Worm (Caenorhabditis elegans): ENCODE data around the gene pycr-1.

Gene pycr-1

ce11 chrX:12106004-12106403 lies 40.6 kb upstream of the pycr-1 start (continued):
- TF ChIP-seq nhr-23 (tag; optimal IDR thresholded peaks at IDR 0.05) (peak; percentile 55), ZK546.5 (tag; optimal IDR thresholded peaks at IDR 0.05) (no peak), elt-1 (tag; optimal IDR thresholded peaks at IDR 0.05) (no peak), lsy-12 (tag; optimal IDR thresholded peaks at IDR 0.05) (peak; percentile 65), ceh-28 (tag; optimal IDR thresholded peaks at IDR 0.05) (peak; percentile 41), ztf-4 (tag; optimal IDR thresholded peaks at IDR 0.05) (no peak), ztf-11 (tag; optimal IDR thresholded peaks at IDR 0.05) (peak; percentile 6), nhr-12 (tag; optimal IDR thresholded peaks at IDR 0.05) (no peak), pha-4 (tag; optimal IDR thresholded peaks at IDR 0.05) (no peak), nhr-28 (tag; optimal IDR thresholded peaks at IDR 0.05) (no peak), elt-2 (tag; optimal IDR thresholded peaks at IDR 0.05) (peak; percentile 42), nfya-1 (tag; optimal IDR thresholded peaks at IDR 0.05; ENCODE audit: insufficient read depth) (peak; percentile 67), fos-1 (tag; optimal IDR thresholded peaks at IDR 0.05) (no peak), ceh-82 (tag; optimal IDR thresholded peaks at IDR 0.05) (peak; percentile 78), nhr-77 (tag; optimal IDR thresholded peaks at IDR 0.05) (peak; percentile 14), nhr-43 (tag; optimal IDR thresholded peaks at IDR 0.05; ENCODE audit: poor library complexity, severe bottlenecking) (peak; percentile 85), skn-1 (tag; optimal IDR thresholded peaks at IDR 0.05) (no peak), daf-12 (tag; optimal IDR thresholded peaks at IDR 0.05) (no peak), elt-3 (tag; optimal IDR thresholded peaks at IDR 0.05) (peak in 1 of 3 experiments; percentile 25)

DNA sequence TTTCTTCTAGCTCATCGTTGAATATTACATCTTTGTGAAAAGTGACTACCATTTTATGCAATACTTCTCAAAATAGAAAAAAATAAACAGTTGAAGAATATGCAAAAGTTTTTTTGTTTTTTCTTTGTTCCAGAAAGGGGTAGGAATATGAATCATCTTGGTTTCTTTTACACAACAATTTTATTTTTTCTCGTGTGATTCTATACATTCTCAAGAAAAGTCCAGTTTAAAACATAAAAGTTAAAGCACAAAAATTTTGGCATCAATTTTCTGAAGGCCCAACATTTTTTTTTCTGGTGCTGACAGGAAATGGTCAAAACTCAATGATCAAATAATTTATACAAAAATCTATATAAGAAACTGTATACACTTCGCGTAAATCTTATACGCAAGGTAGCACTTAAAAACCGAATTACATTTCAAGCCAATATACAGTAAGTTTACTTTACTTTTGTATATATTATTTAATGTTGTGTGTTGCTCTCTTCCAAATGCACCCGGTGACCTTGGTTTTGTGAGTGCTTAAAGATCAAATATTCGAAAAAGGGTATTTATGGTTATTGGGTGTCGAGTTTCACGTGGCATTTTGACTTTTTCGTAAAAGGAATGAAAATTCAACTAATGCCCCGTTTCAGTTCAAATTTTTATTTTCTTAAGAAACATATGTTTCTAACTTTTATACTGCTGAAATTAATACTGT lies 38.0 kb upstream of the pycr-1 start, which contains the start of the genes W03G11.2 and lgc-13:
W03G11.2 (minus strand) TSS at position 101 of the 700 bp plus-strand sequence.
lgc-13 (plus strand) TSS at position 650 of the 700 bp plus-strand sequence.
- TF ChIP-seq nhr-237 (tag; optimal IDR thresholded peaks at IDR 0.05) (no peak), nhr-77 (tag; optimal IDR thresholded peaks at IDR 0.05) (no peak), elt-1 (tag; optimal IDR thresholded peaks at IDR 0.05) (no peak), hmg-11 (tag; optimal IDR thresholded peaks at IDR 0.05) (no peak), fkh-10 (GFP tag; optimal IDR thresholded peaks at IDR 0.05) (no peak)

DNA sequence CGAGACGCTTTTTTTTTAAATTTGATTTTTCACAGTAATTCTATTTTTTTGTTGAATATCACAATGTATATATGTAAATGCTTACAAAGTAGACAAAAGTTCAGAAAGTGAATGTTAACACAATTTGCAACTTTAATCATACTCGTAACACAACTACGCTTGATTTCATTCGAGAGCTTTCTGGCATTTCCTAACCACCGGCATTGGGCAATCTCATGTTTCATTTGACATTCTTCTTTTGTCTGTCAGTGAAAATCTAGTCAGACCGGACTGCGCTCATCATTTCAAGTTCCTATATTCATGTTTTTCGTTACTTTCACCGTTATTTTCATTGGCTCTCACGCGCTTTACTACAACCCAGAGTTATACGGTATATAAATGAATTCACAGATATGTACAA lies 35.4 kb upstream of the pycr-1 start, which contains the start of gene lgc-14:
lgc-14 (plus strand) TSS at position 301 of the 400 bp plus-strand sequence.
- TF ChIP-seq aly-2 (tag; optimal IDR thresholded peaks at IDR 0.05): no peak
- TF ChIP-seq elt-3 (tag; optimal IDR thresholded peaks at IDR 0.05): no peak
- no peak for TF ChIP-seq egl-27 (tag; optimal IDR thresholded peaks at IDR 0.05)

- TF ChIP-seq nhr-77 (tag; optimal IDR thresholded peaks at IDR 0.05) (no peak), egl-5 (tag; optimal IDR thresholded peaks at IDR 0.05) (no peak)
Measured at ce11 chrX:12114024-12114423, 32.6 kb upstream of the pycr-1 start, which contains the start of gene lgc-15. Gene lgc-15, plus strand, starts transcription at chrX:12114324.

DNA sequence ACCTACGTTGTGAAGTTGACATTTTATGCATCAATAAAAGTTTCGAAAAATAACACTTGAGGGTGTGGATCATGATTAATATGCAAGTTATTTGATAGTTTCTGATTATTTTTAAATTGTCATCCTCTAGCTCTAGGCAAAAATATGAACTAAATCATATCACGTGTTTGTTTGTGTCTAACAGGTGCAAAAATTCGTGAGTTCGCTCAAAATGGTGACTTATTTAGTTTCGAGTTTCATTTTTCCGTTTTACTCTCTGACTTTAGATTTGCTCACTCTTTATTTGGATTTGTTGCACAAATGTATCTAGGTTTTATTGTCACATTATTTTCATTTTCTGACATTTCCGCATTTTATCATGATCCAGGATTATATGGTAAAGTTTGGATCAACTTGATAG lies 28.3 kb upstream of the pycr-1 start, which contains the start of gene lgc-16:
lgc-16 (plus strand) TSS at position 301 of the 400 bp plus-strand sequence.
- TF ChIP-seq ztf-11 (tag; optimal IDR thresholded peaks at IDR 0.05) (no peak), fkh-10 (GFP tag; optimal IDR thresholded peaks at IDR 0.05) (no peak), fkh-2 (tag; optimal IDR thresholded peaks at IDR 0.05) (no peak), zag-1 (tag; optimal IDR thresholded peaks at IDR 0.05) (no peak), sea-2 (GFP tag; optimal IDR thresholded peaks at IDR 0.05) (no peak), R02D3.7 (tag; optimal IDR thresholded peaks at IDR 0.05) (no peak), lin-15B (tag; optimal IDR thresholded peaks at IDR 0.05) (no peak), lsy-12 (tag; optimal IDR thresholded peaks at IDR 0.05) (no peak), ceh-82 (tag; optimal IDR thresholded peaks at IDR 0.05) (no peak), eor-1 (tag; optimal IDR thresholded peaks at IDR 0.05) (no peak), unc-39 (tag; optimal IDR thresholded peaks at IDR 0.05) (no peak), egl-27 (tag; optimal IDR thresholded peaks at IDR 0.05) (no peak), unc-62 (GFP tag; optimal IDR thresholded peaks at IDR 0.05) (no peak), ceh-9 (tag; optimal IDR thresholded peaks at IDR 0.05) (no peak)
